Fruit fly (Drosophila melanogaster) whole organism, embryonic: ENCODE data around the gene RhoGAP100F.

Experiments used
- CG11456 ChIP-seq: fragments of 200-800 bp; sonication (Bioruptor generic); IDR thresholded peaks from 3 replicates; pipeline ENCODE4 v1.3.6; 2022; ENCODE audit warnings: missing biosample characterization, missing genetic modification characterization
- CG11504 ChIP-seq: fragments of 200-800 bp; sonication (Bioruptor generic); optimal IDR thresholded peaks from 3 replicates; lab custom pipeline; 2019; ENCODE audit warnings: missing biosample characterization, mild to moderate bottlenecking, missing genetic modification characterization, moderate library complexity
- CG14710 ChIP-seq: fragments of 200-800 bp; sonication (Bioruptor generic); optimal IDR thresholded peaks from 3 replicates; lab custom pipeline; 2019; ENCODE audit warnings: missing biosample characterization, mild to moderate bottlenecking, missing genetic modification characterization, moderate library complexity
- CG15269 ChIP-seq: fragments of 200-800 bp; sonication (Bioruptor generic); optimal IDR thresholded peaks from 2 replicates; lab custom pipeline; 2018; ENCODE audit warnings: missing biosample characterization, mild to moderate bottlenecking, missing genetic modification characterization, moderate library complexity
- CG17359 ChIP-seq: fragments of 200-800 bp; sonication (Bioruptor generic); optimal IDR thresholded peaks from 3 replicates; lab custom pipeline; 2018; ENCODE audit warnings: missing biosample characterization, mild to moderate bottlenecking, missing genetic modification characterization, moderate library complexity
- CG17361 ChIP-seq: fragments of 200-800 bp; sonication (Bioruptor generic); IDR thresholded peaks from 3 replicates; pipeline ENCODE4 v1.3.6; 2022; ENCODE audit warnings: missing biosample characterization, missing genetic modification characterization
- CG2712 ChIP-seq: fragments of 200-800 bp; optimal IDR thresholded peaks from 3 replicates; lab custom pipeline; 2019; ENCODE audit warnings: missing biosample characterization, mild to moderate bottlenecking, missing genetic modification characterization, moderate library complexity
- CG31441 ChIP-seq: fragments of 200-800 bp; sonication (Bioruptor generic); IDR thresholded peaks from 2 replicates; pipeline ENCODE4 v1.3.6; 2022; ENCODE audit warnings: missing biosample characterization, missing genetic modification characterization
- CG4730 ChIP-seq: fragments of 200-800 bp; sonication (Bioruptor generic); IDR thresholded peaks from 2 replicates; pipeline ENCODE4 v1.3.6; 2022; ENCODE audit warnings: missing biosample characterization, missing genetic modification characterization
- CG7556 ChIP-seq: fragments of 200-800 bp; sonication (Bioruptor generic); optimal IDR thresholded peaks from 2 replicates; lab custom pipeline; 2017; ENCODE audit warnings: missing biosample characterization, mild to moderate bottlenecking, missing genetic modification characterization
- CG8924 ChIP-seq: fragments of 200-800 bp; optimal IDR thresholded peaks from 3 replicates; lab custom pipeline; 2019; ENCODE audit warnings: missing biosample characterization, mild to moderate bottlenecking, missing genetic modification characterization, moderate library complexity
- CG9437 ChIP-seq: fragments of 200-800 bp; sonication (Bioruptor generic); optimal IDR thresholded peaks from 2 replicates; lab custom pipeline; 2018; ENCODE audit warnings: missing biosample characterization, mild to moderate bottlenecking, missing genetic modification characterization
- CoRest ChIP-seq: fragments of 200-800 bp; sonication (Bioruptor generic); optimal IDR thresholded peaks from 3 replicates; lab custom pipeline; 2018; ENCODE audit warnings: missing biosample characterization, mild to moderate bottlenecking, missing genetic modification characterization, moderate library complexity
- D19A ChIP-seq: fragments of 200-800 bp; optimal IDR thresholded peaks from 3 replicates; lab custom pipeline; 2019; ENCODE audit warnings: missing biosample characterization, mild to moderate bottlenecking, missing genetic modification characterization, moderate library complexity
- HmgZ ChIP-seq: fragments of 200-800 bp; sonication (Bioruptor generic); optimal IDR thresholded peaks from 2 replicates; lab custom pipeline; 2018; ENCODE audit warnings: missing biosample characterization, mild to moderate bottlenecking, missing genetic modification characterization
- Hmr ChIP-seq: fragments of 200-800 bp; sonication (Bioruptor generic); optimal IDR thresholded peaks from 3 replicates; lab custom pipeline; 2017; ENCODE audit warnings: mild to moderate bottlenecking, missing biosample characterization, missing genetic modification reagents, missing genetic modification characterization
- Oli ChIP-seq: fragments of 200-800 bp; sonication (Bioruptor generic); optimal IDR thresholded peaks from 2 replicates; lab custom pipeline; 2018; ENCODE audit warnings: missing biosample characterization, mild to moderate bottlenecking, missing genetic modification characterization, moderate library complexity
- croc ChIP-seq: fragments of 200-800 bp; sonication (Bioruptor generic); conservative IDR thresholded peaks from 3 replicates; pipeline ENCODE4 v1.3.6; 2022; ENCODE audit warnings: missing biosample characterization, missing genetic modification characterization
- danr ChIP-seq: fragments of 200-800 bp; sonication (Bioruptor generic); IDR thresholded peaks from 2 replicates; pipeline ENCODE4 v1.3.6; 2022; ENCODE audit warnings: missing biosample characterization, missing genetic modification characterization
- dmrt11E ChIP-seq: fragments of 200-800 bp; sonication (Bioruptor generic); optimal IDR thresholded peaks from 3 replicates; lab custom pipeline; 2018; ENCODE audit warnings: missing biosample characterization, mild to moderate bottlenecking, missing genetic modification characterization, moderate library complexity
- dpn ChIP-seq, 2 experiments: fragments of 200-800 bp; sonication (Bioruptor generic); optimal IDR thresholded peaks; 3 replicates each; lab custom pipeline; 2016; ENCODE audit warnings: missing biosample characterization in 2 of 2, missing genetic modification characterization in 2 of 2
- fd96Cb ChIP-seq: fragments of 200-800 bp; sonication (Bioruptor generic); optimal IDR thresholded peaks from 2 replicates; lab custom pipeline; 2018; ENCODE audit warnings: missing biosample characterization, mild to moderate bottlenecking, missing genetic modification characterization, moderate library complexity
- gem ChIP-seq: fragments of 200-800 bp; sonication (Bioruptor generic); optimal IDR thresholded peaks from 2 replicates; lab custom pipeline; 2019; ENCODE audit warnings: missing biosample characterization, mild to moderate bottlenecking, missing genetic modification characterization, moderate library complexity
- mirr ChIP-seq: fragments of 200-800 bp; sonication (Bioruptor generic); optimal IDR thresholded peaks from 3 replicates; lab custom pipeline; 2018; ENCODE audit warnings: missing biosample characterization, mild to moderate bottlenecking, missing genetic modification characterization
- nmo ChIP-seq: fragments of 200-800 bp; sonication (Bioruptor generic); optimal IDR thresholded peaks from 2 replicates; lab custom pipeline; 2018; ENCODE audit warnings: missing biosample characterization, mild to moderate bottlenecking, missing genetic modification characterization, moderate library complexity
- pros ChIP-seq: fragments of 200-800 bp; sonication (Bioruptor generic); optimal IDR thresholded peaks from 3 replicates; lab custom pipeline; 2019; ENCODE audit warnings: missing biosample characterization, mild to moderate bottlenecking, missing genetic modification characterization, moderate library complexity
- sens ChIP-seq: fragments of 200-800 bp; sonication (Bioruptor generic); peaks from one replicate; lab custom pipeline; 2016; ENCODE audit warnings: missing biosample characterization, missing genetic modification characterization
- unc-4 ChIP-seq: fragments of 200-800 bp; sonication (Bioruptor generic); IDR thresholded peaks from 2 replicates; pipeline ENCODE4 v1.3.6; 2022; ENCODE audit warnings: missing biosample characterization, missing genetic modification characterization; ENCODE audit not compliant: partially characterized antibody
- unpg ChIP-seq: fragments of 200-800 bp; sonication (Bioruptor generic); optimal IDR thresholded peaks from 3 replicates; lab custom pipeline; 2018; ENCODE audit warnings: missing biosample characterization, mild to moderate bottlenecking, missing genetic modification characterization, moderate library complexity

RhoGAP100F gene

DNA sequence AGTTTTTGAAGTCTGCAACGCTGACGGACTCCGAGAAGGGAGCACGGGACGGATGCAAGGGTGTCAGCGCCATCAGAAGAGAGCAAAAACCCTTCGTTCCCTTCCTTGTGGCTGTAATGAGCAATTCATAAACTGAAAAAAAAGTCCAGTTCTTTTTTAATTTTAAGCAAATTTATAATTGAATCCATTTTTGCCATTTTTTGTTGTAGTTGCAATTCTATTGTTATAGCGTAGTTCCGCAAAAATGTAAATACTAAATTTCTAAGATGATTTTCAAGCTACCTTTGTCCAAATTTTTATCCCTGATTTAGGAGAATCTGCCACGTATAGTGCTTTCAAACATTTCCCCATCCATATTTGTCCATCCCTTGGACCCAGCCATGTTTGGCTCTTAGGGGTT, 72.3 kb downstream of the RhoGAP100F start (continued):
- TF ChIP-seq croc (GFP tag; lab: Robert Waterston, UW) (no peak), Hmr (GFP tag; lab: Kevin White, UChicago) (no peak), D19A (tag; lab: Kevin White, UChicago) (peak; percentile 33), CG17361 (GFP tag; lab: Robert Waterston, UW) (0 out of 3 replicates have a peak, but pooled peaks have one; percentile 18), fd96Cb (tag; lab: Kevin White, UChicago) (peak; percentile 27), CG7556 (peak; percentile 34), CG15269 (tag; lab: Kevin White, UChicago) (peak; percentile 9), CG14710 (tag; lab: Kevin White, UChicago) (peak; percentile 10), CoRest (tag; lab: Kevin White, UChicago) (peak; percentile 20), CG2712 (tag; lab: Kevin White, UChicago) (peak; percentile 49), dpn (GFP tag; optimal IDR thresholded peaks at IDR 0.05; lab: Kevin White, UChicago) (no peak), HmgZ (no peak), Oli (peak; percentile 11), unc-4 (GFP tag; lab: Robert Waterston, UW) (no peak), nmo (GFP tag; lab: Kevin White, UChicago) (peak; percentile 14), dmrt11E (tag; lab: Kevin White, UChicago) (peak; percentile 5), CG11504 (tag; lab: Kevin White, UChicago) (peak; percentile 49), CG11456 (GFP tag; lab: Robert Waterston, UW) (no peak), unpg (peak; percentile 15), CG9437 (no peak), danr (GFP tag; lab: Robert Waterston, UW) (no peak), CG4730 (GFP tag; lab: Robert Waterston, UW) (no peak), mirr (GFP tag; lab: Kevin White, UChicago) (no peak), CG17359 (tag; lab: Kevin White, UChicago) (peak; percentile 26), CG8924 (tag; lab: Kevin White, UChicago) (peak; percentile 19), pros (GFP tag; lab: Kevin White, UChicago) (peak; percentile 30), CG31441 (GFP tag; lab: Robert Waterston, UW) (peak; percentile 37; the same call in 1 of the 2 replicates), sens (GFP tag; lab: Kevin White, UChicago) (peak; percentile 85), gem (peak; percentile 48)
